Worm (Caenorhabditis elegans) whole organism, late embryonic: Measurements from ENCODE around the gene ttll-11.

Source experiments
- hlh-15 ChIP-seq: sonication (generic microtip); optimal IDR thresholded peaks from 2 replicates; lab custom pipeline; 2016; ENCODE audit warnings: missing genetic modification characterization, missing compliant biosample characterization
- pha-4 ChIP-seq: fragments of 150-350 bp; optimal IDR thresholded peaks from 2 replicates; lab custom pipeline; 2018; ENCODE audit warnings: missing biosample characterization, missing genetic modification reagents, missing genetic modification characterization
- sox-4 ChIP-seq: sonication (generic microtip); optimal IDR thresholded peaks from 2 replicates; lab custom pipeline; 2017; ENCODE audit warnings: mild to moderate bottlenecking, missing genetic modification characterization, inconsistent platforms, missing compliant biosample characterization

DNA sequence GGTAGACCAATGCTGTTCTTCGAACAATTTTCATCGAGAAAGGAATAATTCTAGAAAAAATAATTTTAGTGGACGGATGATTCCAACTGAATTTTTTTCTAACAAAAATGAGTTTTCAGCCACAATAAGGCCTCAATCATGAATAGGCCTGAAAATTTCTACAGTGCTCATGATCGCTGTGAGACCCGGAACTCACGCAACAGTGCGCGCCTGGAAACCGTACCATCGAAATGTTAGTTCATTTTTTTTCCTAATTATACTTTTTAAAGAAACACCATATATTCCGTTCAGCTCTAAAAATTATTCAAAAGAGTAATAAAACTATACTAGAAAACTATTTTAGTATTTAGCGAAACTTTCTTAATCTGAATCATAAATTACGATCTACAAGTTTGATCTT is 27.4 kb downstream of the ttll-11 start:
- TF ChIP-seq sox-4 (tag; lab: Kevin White, UChicago) (no peak), pha-4 (tag; lab: Kevin White, UChicago) (no peak), hlh-15 (tag; lab: Kevin White, UChicago) (no peak)
